Fruit fly (Drosophila melanogaster) whole organism, adult: Measurements from ENCODE around the gene CG9328.

ENCODE experiments used
- CG11617 ChIP-seq: fragments of 200-800 bp; sonication (Bioruptor generic); optimal IDR thresholded peaks from 2 replicates; lab custom pipeline; 2017; ENCODE audit warnings: mild to moderate bottlenecking, missing biosample characterization, missing genetic modification reagents, missing genetic modification characterization
- CG12768 ChIP-seq: fragments of 200-800 bp; sonication (Bioruptor generic); optimal IDR thresholded peaks from 2 replicates; lab custom pipeline; 2017; ENCODE audit warnings: missing biosample characterization, missing genetic modification characterization, mild to moderate bottlenecking, moderate library complexity, missing genetic modification reagents
- CG14711 ChIP-seq: fragments of 200-800 bp; sonication (Bioruptor generic); optimal IDR thresholded peaks from 2 replicates; lab custom pipeline; 2018; ENCODE audit warnings: missing biosample characterization, mild to moderate bottlenecking, missing genetic modification characterization, moderate library complexity
- CG33017 ChIP-seq: fragments of 200-800 bp; sonication (Bioruptor generic); optimal IDR thresholded peaks from 2 replicates; lab custom pipeline; 2018; ENCODE audit warnings: missing biosample characterization, mild to moderate bottlenecking, missing genetic modification characterization, moderate library complexity
- CG5204 ChIP-seq: fragments of 200-800 bp; sonication (Bioruptor generic); optimal IDR thresholded peaks from 2 replicates; lab custom pipeline; 2016; ENCODE audit warnings: missing biosample characterization, missing genetic modification characterization
- Clk ChIP-seq: fragments of 200-800 bp; sonication (Bioruptor generic); optimal IDR thresholded peaks from 2 replicates; lab custom pipeline; 2017; ENCODE audit warnings: missing biosample characterization, missing genetic modification characterization
- Crg-1 ChIP-seq: fragments of 200-800 bp; sonication (Bioruptor generic); optimal IDR thresholded peaks from 2 replicates; lab custom pipeline; 2016; ENCODE audit warnings: missing biosample characterization, missing genetic modification characterization
- Mnt ChIP-seq: fragments of 200-800 bp; sonication (Bioruptor generic); optimal IDR thresholded peaks from 2 replicates; lab custom pipeline; 2016; ENCODE audit warnings: missing biosample characterization, mild to moderate bottlenecking, missing genetic modification characterization
- kay ChIP-seq: fragments of 200-800 bp; sonication (Bioruptor generic); peaks from one replicate; lab custom pipeline; 2016; ENCODE audit warnings: missing biosample characterization, missing genetic modification characterization, borderline replicate concordance
- pad ChIP-seq: fragments of 200-800 bp; sonication (Bioruptor generic); optimal IDR thresholded peaks from 3 replicates; lab custom pipeline; 2017; ENCODE audit warnings: missing biosample characterization, missing genetic modification characterization, mild to moderate bottlenecking, moderate library complexity, missing genetic modification reagents

DNA sequence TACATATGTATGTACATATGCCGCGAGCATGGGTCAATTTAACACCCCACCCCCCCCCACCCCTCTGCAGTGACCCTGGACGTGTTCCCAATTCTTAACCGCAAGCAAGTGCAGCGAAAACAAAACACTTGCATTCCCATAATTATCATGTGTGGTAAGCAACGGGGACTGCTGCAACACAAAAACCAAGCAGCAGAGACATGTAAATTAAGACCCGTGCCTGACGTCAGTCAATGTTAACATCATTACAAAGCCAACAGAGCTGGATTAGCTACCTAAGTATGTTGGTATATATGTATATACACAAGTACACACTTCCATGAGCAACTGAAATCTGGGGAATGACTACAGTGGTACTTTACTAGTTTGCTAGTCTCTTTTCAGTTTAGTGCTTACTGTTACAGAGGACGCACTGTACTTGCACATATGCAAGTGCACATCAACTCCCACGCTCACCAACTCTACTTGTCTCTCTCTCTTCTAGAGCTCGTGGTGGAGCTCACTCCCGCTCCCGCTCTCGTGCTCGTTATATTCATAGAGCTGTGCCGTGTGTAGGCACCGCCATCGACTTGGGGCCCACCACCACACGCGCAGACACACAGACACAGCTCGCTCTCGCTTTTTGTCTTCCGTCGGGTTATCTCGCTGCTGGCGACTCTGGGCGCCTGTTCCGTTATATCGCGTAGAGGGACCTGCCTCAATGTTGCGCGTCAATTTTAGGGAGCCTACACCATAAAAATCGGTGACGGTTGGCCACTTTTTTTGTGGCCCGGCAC is 23.9 kb downstream of the CG9328 start:
- no peak for TF ChIP-seq CG11617
- TF ChIP-seq Clk, result no peak
- no peak for TF ChIP-seq CG5204
- no peak for TF ChIP-seq Mnt (GFP tag; lab: Kevin White, UChicago)
- no peak for TF ChIP-seq Crg-1 (GFP tag; lab: Kevin White, UChicago)
- TF ChIP-seq CG14711 (tag; lab: Kevin White, UChicago), result no peak
- TF ChIP-seq CG33017, result no peak
- TF ChIP-seq pad (GFP tag; lab: Kevin White, UChicago), result no peak
- TF ChIP-seq kay, result no peak
- no peak for TF ChIP-seq CG12768 (GFP tag; lab: Kevin White, UChicago)
